Worm (Caenorhabditis elegans): ENCODE measurements around the gene hmit-1.3.
A peak's percentile ranks its signal among the peaks of the same experiment; 100 is the strongest.

hmit-1.3 gene

DNA sequence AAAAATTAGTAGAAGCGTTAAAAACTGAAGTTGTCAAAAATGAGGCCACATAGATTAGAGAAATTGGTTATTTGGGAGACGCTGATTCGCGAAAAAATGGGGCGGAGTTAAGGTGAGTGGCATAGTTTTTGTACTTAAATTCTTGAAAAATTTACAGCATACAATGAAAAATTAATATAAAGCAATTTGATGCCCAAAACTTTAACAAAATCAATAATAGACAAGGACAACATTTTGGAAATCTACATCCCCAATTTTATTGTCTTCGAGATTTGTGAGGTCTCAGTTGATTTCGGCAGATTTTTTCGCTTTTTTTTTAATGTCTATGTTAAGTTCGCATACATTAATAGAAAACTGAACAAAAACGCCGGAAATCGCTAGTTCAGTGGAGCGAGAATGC, 43.2 kb downstream of the hmit-1.3 start (continued):
- TF ChIP-seq gmeb-2 (tag; optimal IDR thresholded peaks at IDR 0.05) = peak; percentile 43
- TF ChIP-seq unc-3 (GFP tag; conservative IDR thresholded peaks at IDR 0.05) = no peak
- peak; percentile 88 for TF ChIP-seq unc-3 (tag; optimal IDR thresholded peaks at IDR 0.05)
- peak; percentile 51 for TF ChIP-seq eyg-1 (tag; optimal IDR thresholded peaks at IDR 0.05)
- TF ChIP-seq odd-2 (tag; optimal IDR thresholded peaks at IDR 0.05) = no peak
- peak; percentile 81 for TF ChIP-seq hlh-15 (tag; optimal IDR thresholded peaks at IDR 0.05)
- peak; percentile 56 for TF ChIP-seq C38D4.7 (GFP tag; optimal IDR thresholded peaks at IDR 0.05)
- peak; percentile 36 for TF ChIP-seq che-1 (tag; optimal IDR thresholded peaks at IDR 0.05)
- TF ChIP-seq unc-42 (tag; optimal IDR thresholded peaks at IDR 0.05) = peak; percentile 70
- no peak for TF ChIP-seq hlh-13 (GFP tag; optimal IDR thresholded peaks at IDR 0.05)
- TF ChIP-seq sox-2 (GFP tag; IDR thresholded peaks at IDR 0.05) = no peak
- TF ChIP-seq K09A11.1 (tag; optimal IDR thresholded peaks at IDR 0.05; ENCODE audit: insufficient read depth) = no peak
- TF ChIP-seq nhr-11 (tag; optimal IDR thresholded peaks at IDR 0.05) = no peak
- peak; percentile 79 for TF ChIP-seq F13H6.1 (tag; optimal IDR thresholded peaks at IDR 0.05)
- no peak for TF ChIP-seq pros-1 (tag; optimal IDR thresholded peaks at IDR 0.05)
- peak; percentile 73 for TF ChIP-seq ztf-16 (tag; optimal IDR thresholded peaks at IDR 0.05)
- no peak for TF ChIP-seq ceh-30 (tag; optimal IDR thresholded peaks at IDR 0.05)
- TF ChIP-seq Y22D7AL.16 (tag; optimal IDR thresholded peaks at IDR 0.05) = peak; percentile 53
- TF ChIP-seq mec-3 (tag; optimal IDR thresholded peaks at IDR 0.05; ENCODE audit: borderline replicate concordance) = peak; percentile 96
- TF ChIP-seq tbx-2 (tag; optimal IDR thresholded peaks at IDR 0.05) = peak; percentile 97
- peak; percentile 97 for TF ChIP-seq pqm-1 (tag; optimal IDR thresholded peaks at IDR 0.05)
- TF ChIP-seq madf-2 (tag; optimal IDR thresholded peaks at IDR 0.05) = no peak
- TF ChIP-seq lin-11 (tag; optimal IDR thresholded peaks at IDR 0.05) = peak; percentile 41

DNA sequence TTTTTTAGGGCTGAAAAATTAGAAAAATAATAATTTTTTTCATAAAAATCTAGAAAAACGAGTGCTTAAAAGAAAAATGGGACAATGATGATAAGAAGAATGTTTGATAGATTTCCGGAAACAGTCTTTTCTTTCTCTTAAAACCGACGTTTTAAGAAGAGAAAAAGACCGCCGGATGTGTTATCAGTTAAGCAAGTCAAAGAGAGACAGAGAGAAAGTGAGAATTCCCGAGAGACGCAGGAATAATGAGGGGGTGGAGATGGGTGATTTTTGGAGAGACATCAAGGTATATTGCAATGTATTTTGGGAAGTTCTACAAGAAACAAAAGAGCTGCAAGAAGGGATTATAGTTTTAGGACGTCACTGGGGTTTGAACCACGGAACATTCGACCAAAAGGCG, 43.9 kb downstream of the hmit-1.3 start, which contains the start of gene C34C12.9:
Gene C34C12.9 (minus strand): TSS at position 16 of the 400 bp plus-strand sequence.
- TF ChIP-seq sox-2 (GFP tag; IDR thresholded peaks at IDR 0.05) (no peak), fax-1 (tag; optimal IDR thresholded peaks at IDR 0.05) (no peak), madf-2 (tag; optimal IDR thresholded peaks at IDR 0.05) (no peak), C08G9.2 (tag; optimal IDR thresholded peaks at IDR 0.05) (no peak), tbx-2 (tag; optimal IDR thresholded peaks at IDR 0.05) (no peak), Y22D7AL.16 (tag; optimal IDR thresholded peaks at IDR 0.05) (no peak), syd-9 (tag; optimal IDR thresholded peaks at IDR 0.05) (no peak), ceh-24 (tag; optimal IDR thresholded peaks at IDR 0.05) (no peak), nhr-232 (tag; optimal IDR thresholded peaks at IDR 0.05) (no peak), ceh-34 (tag; optimal IDR thresholded peaks at IDR 0.05) (no peak), K09A11.1 (tag; optimal IDR thresholded peaks at IDR 0.05; ENCODE audit: insufficient read depth) (no peak)

DNA sequence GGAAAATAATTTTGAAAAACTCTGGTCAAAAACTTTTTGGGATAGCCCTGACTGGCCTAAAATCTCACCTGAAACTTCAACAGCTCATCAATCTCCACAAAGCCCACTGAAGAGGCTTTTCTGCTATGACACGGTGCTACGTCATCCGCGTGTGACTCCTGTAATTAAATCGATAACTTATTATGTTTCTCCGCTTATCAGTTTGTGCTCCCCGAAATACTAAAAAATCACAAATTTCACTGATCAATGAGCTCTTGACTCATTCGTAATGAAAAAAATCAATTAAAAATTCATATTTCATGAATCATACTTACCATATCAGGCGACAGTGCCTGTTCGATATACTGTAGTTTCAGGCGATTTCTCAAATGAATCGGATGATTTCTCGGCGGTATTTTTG, 44.4 kb downstream of the hmit-1.3 start:
- TF ChIP-seq ceh-24 (tag; optimal IDR thresholded peaks at IDR 0.05) (no peak), K02D7.2 (tag; optimal IDR thresholded peaks at IDR 0.05) (no peak), ama-1 (optimal IDR thresholded peaks at IDR 0.05) (no peak), pat-9 (tag; optimal IDR thresholded peaks at IDR 0.05) (no peak), che-1 (tag; optimal IDR thresholded peaks at IDR 0.05) (no peak), unc-3 (GFP tag; conservative IDR thresholded peaks at IDR 0.05) (no peak), unc-3 (tag; optimal IDR thresholded peaks at IDR 0.05) (no peak), lin-11 (tag; optimal IDR thresholded peaks at IDR 0.05) (no peak), ceh-18 (tag; optimal IDR thresholded peaks at IDR 0.05) (no peak), fkh-6 (tag; optimal IDR thresholded peaks at IDR 0.05) (no peak), pqm-1 (tag; optimal IDR thresholded peaks at IDR 0.05) (no peak), ahr-1 (tag; optimal IDR thresholded peaks at IDR 0.05) (no peak), tbx-7 (tag; optimal IDR thresholded peaks at IDR 0.05) (no peak), pha-4 (tag; optimal IDR thresholded peaks at IDR 0.05) (no peak), ceh-31 (tag; optimal IDR thresholded peaks at IDR 0.05) (no peak), ceh-48 (tag; optimal IDR thresholded peaks at IDR 0.05) (no peak)
